Worm (Caenorhabditis elegans): ENCODE data around the gene lgg-2.

DNA sequence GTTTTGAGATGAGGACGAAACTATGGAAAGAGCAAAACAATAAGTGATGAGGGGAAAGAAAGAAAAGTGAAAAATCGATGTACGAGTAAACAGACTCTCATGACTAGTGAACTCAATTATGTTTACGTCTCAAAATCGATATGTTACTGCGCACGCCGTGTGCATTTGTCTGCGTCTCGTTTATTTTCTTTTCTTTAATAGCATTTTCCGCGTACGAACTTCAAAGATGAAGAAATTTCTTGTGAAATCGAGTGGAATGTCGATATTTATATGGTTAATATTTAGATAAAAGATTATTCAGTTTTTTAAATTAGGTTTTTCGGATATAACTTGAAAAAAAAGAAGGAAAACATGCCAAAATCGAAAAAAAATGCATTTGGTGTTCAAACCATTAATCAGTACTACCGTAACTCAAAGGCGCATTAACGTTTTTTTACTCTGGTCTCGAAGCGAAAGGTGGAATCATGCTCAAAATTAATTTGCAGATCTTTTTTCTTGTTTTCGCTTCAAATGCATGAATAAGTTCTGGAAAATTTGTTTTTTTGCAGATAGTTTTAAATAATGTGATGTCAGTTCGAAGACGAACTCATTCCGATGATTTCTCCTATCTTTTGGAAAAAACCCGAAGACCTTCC is 1.3 kb upstream of the lgg-2 start, which contains the start of gene fic-1:
- no peak for TF ChIP-seq M03D4.4 (tag; optimal IDR thresholded peaks at IDR 0.05)
- no peak for TF ChIP-seq hlh-1 (tag; optimal IDR thresholded peaks at IDR 0.05)
- no peak for TF ChIP-seq mab-5 (tag; optimal IDR thresholded peaks at IDR 0.05)

Measured in whole organism, mixed stage, embryonic.